Fruit fly (Drosophila melanogaster): ENCODE measurements around the gene CG17648.
A peak's percentile ranks its signal among the peaks of the same experiment; 100 is the strongest.

Gene CG17648

DNA sequence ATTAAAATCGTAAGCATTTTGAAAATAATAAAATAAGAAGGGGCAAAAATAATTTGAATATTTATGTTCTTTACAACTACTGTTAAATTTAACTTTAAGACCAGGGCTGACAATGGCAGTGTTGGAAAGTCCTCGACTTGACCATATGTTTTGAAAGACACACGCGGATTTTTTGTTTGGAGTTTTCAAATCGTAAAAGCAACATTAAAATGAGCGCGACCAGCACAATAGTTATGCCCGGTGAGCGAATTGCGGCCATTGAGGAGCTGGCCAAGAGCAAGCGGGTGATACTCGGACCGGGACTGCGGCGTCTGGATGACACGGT is 23.5 kb upstream of the CG17648 start, which contains the start of gene Rrp40:
Gene Rrp40 (plus strand): TSS at position 113 of the 325 bp plus-strand sequence.
- TF ChIP-seq pan (optimal IDR thresholded peaks at IDR 0.05) (no peak), woc (GFP tag; optimal IDR thresholded peaks at IDR 0.05) (no peak), Hr83 (GFP tag; optimal IDR thresholded peaks at IDR 0.05; ENCODE audit: poor library complexity, severe bottlenecking) (no peak), ey (GFP tag; optimal IDR thresholded peaks at IDR 0.05) (no peak), sage (GFP tag; optimal IDR thresholded peaks at IDR 0.05) (peak; percentile 8), Hr78 (GFP tag; optimal IDR thresholded peaks at IDR 0.05) (no peak), N (GFP tag; optimal IDR thresholded peaks at IDR 0.05) (no peak), dl (GFP tag; optimal IDR thresholded peaks at IDR 0.05; ENCODE audit: insufficient read depth in 1 of 2, partially characterized antibody in 2 of 2) (no peak)

DNA sequence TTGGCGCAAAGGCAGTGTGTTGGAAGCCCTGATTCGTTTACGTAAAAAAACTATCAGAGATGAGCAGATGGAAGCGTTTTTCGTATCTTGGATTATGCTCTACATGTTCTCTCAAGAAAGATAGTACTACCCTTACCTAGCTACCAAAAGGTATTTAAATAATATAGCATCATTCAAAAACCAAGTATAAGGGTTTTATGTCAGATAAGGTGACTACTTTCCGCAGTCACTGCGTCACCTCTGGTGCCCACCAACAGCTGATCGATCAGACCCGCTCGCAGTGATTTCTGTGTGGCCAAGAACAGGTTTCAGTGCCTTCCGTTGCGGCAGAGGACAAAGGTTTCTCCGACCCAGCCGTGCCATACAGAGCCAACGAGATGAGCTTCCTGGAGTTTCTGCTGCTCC is 22.5 kb upstream of the CG17648 start, which contains the start of the genes Eno and CG31937:
Gene Eno (minus strand): TSS at position 30 of the 405 bp plus-strand sequence.
Gene CG31937 (plus strand): TSS at position 281 of the 405 bp plus-strand sequence.
- TF ChIP-seq HLH106 (tag; optimal IDR thresholded peaks at IDR 0.05) (peak; percentile 51), Dif (GFP tag; optimal IDR thresholded peaks at IDR 0.05; ENCODE audit: partially characterized antibody) (peak; percentile 11), fru (GFP tag; optimal IDR thresholded peaks at IDR 0.05) (peak; percentile 40), CrebA (GFP tag; optimal IDR thresholded peaks at IDR 0.05; ENCODE audit: borderline replicate concordance) (no peak), tai (GFP tag; optimal IDR thresholded peaks at IDR 0.05) (no peak), sv (GFP tag; optimal IDR thresholded peaks at IDR 0.05) (peak; percentile 4), Sp1 (GFP tag; optimal IDR thresholded peaks at IDR 0.05) (peak; percentile 63), woc (GFP tag; optimal IDR thresholded peaks at IDR 0.05) (peak; percentile 79), ey (GFP tag; optimal IDR thresholded peaks at IDR 0.05) (peak; percentile 31), CG9705 (GFP tag; optimal IDR thresholded peaks at IDR 0.05) (peak; percentile 8), usp (GFP tag; optimal IDR thresholded peaks at IDR 0.05) (no peak), psq (GFP tag; optimal IDR thresholded peaks at IDR 0.05) (peak; percentile 43), foxo (GFP tag; optimal IDR thresholded peaks at IDR 0.05) (peak in 1 of 2 experiments; percentile 48), Hr83 (GFP tag; optimal IDR thresholded peaks at IDR 0.05; ENCODE audit: poor library complexity, severe bottlenecking) (no peak), Hnf4 (GFP tag; optimal IDR thresholded peaks at IDR 0.05) (peak; percentile 68), br (GFP tag; optimal IDR thresholded peaks at IDR 0.05) (peak; percentile 74), Rel (GFP tag; optimal IDR thresholded peaks at IDR 0.05) (no peak), Rel (tag; optimal IDR thresholded peaks at IDR 0.05) (peak; percentile 8), GATAd (GFP tag; optimal IDR thresholded peaks at IDR 0.05) (no peak), N (GFP tag; optimal IDR thresholded peaks at IDR 0.05) (no peak), OdsH (GFP tag; optimal IDR thresholded peaks at IDR 0.05) (peak; percentile 31), h (GFP tag; optimal IDR thresholded peaks at IDR 0.05) (peak; percentile 47), Myc (optimal IDR thresholded peaks at IDR 0.05) (peak; percentile 76), Dfd (GFP tag; optimal IDR thresholded peaks at IDR 0.05) (no peak), rgr (GFP tag; optimal IDR thresholded peaks at IDR 0.05) (peak; percentile 38)

DNA sequence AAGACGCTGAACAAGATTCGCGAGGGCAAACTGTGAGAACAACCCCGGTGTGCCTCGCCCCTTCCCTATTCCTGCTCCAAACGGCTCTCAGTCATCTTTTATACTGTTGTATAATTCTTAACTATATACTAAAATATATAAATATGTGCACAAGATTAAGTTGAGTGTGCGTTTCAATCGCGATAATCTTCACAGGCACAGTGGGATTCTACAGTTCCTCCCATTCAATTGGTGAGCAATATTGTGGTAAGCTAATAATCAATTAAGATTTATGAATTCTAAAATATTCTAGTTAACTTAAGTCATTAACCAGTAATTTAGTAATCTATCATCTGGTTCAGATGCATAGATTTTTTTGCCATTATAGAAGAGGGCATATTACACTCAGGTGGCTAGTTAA is 21.2 kb upstream of the CG17648 start:
- peak; percentile 5 for TF ChIP-seq Sp1 (GFP tag; optimal IDR thresholded peaks at IDR 0.05)
- no peak for TF ChIP-seq Hr78 (GFP tag; optimal IDR thresholded peaks at IDR 0.05)

DNA sequence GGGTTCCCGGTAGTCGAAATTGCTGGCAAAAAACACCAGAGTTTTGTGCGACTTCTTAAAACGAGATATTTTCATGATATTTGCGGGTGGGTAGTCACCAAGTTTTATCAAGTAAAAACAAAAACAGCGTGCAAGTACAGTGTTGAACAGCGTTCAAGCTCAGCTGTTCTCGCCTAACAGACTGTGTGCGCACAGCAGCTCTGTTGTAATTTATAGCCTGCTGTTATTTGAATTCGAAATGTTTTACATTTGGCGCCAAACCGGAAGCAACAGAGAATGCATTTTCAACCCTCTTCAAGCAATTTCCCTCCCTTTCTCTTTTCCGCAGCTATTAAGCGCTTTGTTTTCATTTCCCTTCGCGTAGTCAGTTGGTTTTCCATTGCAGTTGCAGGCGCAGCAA is 19.9 kb upstream of the CG17648 start, which contains the start of the genes CG17652 and CG17646:
Gene CG17652 (minus strand): TSS at position 168 of the 400 bp plus-strand sequence.
Gene CG17646 (plus strand): TSS at position 336 of the 400 bp plus-strand sequence.
- TF ChIP-seq Mio (GFP tag; optimal IDR thresholded peaks at IDR 0.05) = no peak
- TF ChIP-seq OdsH (GFP tag; optimal IDR thresholded peaks at IDR 0.05) = peak; percentile 10
- no peak for TF ChIP-seq Dfd (GFP tag; optimal IDR thresholded peaks at IDR 0.05)
- no peak for TF ChIP-seq Rel (GFP tag; optimal IDR thresholded peaks at IDR 0.05)
- TF ChIP-seq Rel (tag; optimal IDR thresholded peaks at IDR 0.05) = peak; percentile 65
- TF ChIP-seq Hnf4 (GFP tag; optimal IDR thresholded peaks at IDR 0.05) = peak; percentile 28

DNA sequence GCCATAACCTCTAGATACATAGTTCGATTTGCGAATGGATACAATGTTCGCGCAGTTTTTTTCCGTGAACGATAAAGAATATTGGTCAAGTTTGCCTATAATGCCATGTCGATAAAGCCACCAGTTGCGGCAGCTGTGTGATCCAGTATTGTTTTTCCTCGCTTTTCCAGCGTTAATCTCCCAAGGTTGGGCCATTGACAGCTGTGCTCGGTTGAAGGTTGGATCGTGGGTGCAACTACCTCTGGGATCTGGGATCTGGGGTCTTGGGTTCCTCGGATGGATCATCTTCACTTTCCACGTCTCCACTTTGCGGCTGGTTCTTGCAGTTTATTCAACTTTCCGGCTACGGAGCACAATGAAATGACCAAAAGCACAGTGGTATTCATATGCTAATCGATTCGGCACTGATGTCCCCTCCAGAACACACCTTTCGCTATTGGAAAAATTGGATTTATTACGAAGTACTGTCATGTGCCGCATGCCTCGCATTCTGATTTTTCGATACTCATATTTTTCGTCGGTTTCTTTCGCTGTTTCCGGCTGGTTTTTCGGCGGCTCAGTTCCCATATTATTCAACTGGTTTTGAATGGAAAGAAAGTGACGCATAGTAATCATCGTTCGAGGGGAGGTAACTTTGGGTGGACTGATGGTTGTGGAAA is 18.8 kb upstream of the CG17648 start:
- TF ChIP-seq Sp1 (GFP tag; optimal IDR thresholded peaks at IDR 0.05) = no peak
- TF ChIP-seq foxo (GFP tag; optimal IDR thresholded peaks at IDR 0.05) = no peak
- no peak for TF ChIP-seq fru (GFP tag; optimal IDR thresholded peaks at IDR 0.05)
- TF ChIP-seq dsf (GFP tag; optimal IDR thresholded peaks at IDR 0.05; ENCODE audit: borderline replicate concordance) = no peak
- TF ChIP-seq rgr (GFP tag; optimal IDR thresholded peaks at IDR 0.05) = no peak
- no peak for TF ChIP-seq woc (GFP tag; optimal IDR thresholded peaks at IDR 0.05)
- no peak for TF ChIP-seq Rel (GFP tag; optimal IDR thresholded peaks at IDR 0.05)
- TF ChIP-seq Rel (tag; optimal IDR thresholded peaks at IDR 0.05) = no peak
- TF ChIP-seq tai (GFP tag; optimal IDR thresholded peaks at IDR 0.05) = no peak

Data from whole organism, wandering third instar larva.